Fruit fly (Drosophila melanogaster): Measurements from ENCODE around the gene rept.

DNA sequence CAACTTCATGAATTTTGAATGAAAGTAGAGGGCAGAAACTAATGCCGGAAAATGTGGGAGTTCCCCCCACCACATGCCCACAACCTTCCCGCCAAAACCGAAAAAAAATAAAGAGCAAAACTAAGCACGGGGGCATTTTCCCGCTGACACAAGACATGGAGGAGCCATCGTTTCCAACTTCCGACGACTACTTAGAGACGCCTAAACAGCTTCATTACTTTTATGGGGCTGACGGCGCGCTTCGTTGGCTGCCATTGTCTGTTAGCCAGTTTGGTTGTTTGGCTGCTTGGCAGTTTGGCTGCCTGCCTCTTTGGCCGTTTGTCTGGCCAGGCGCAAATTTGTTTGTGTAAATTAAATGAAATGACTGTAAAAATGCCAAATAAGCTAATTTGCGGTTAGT lies 40.9 kb upstream of the rept start:
- TF ChIP-seq OdsH (GFP tag; optimal IDR thresholded peaks at IDR 0.05) = no peak
- TF ChIP-seq CG11902 (GFP tag; optimal IDR thresholded peaks at IDR 0.05) = no peak
- TF ChIP-seq topi (GFP tag; optimal IDR thresholded peaks at IDR 0.05) = no peak
- no peak for TF ChIP-seq Sox102F (GFP tag; optimal IDR thresholded peaks at IDR 0.05)

Data from whole organism, prepupa.